Fruit fly (Drosophila melanogaster): ENCODE results near the gene Elo68beta.
A peak's percentile ranks its signal among the peaks of the same experiment; 100 is the strongest.

The Elo68beta gene

DNA sequence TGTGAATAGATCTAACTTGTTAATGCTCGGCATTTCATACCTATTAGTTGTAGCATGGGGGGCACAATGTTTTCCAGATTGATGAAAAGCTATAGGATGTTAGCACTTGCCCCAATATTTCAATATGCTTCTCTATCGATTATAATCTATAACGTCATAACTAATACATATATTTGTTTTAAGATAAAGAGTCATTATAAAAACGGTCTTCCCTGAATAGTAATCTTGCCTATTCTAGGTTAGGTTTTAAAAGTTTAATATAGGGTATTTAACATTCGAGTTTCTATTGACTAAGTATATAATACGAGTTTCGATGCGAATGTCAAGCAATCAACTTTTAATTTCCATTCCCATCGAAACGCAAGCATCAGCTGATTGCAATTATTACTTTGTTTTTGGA lies 40.3 kb downstream of the Elo68beta start, which contains the start of the genes CG6321 and Blos2 (continued):
- TF ChIP-seq CG14710 (tag; optimal IDR thresholded peaks at IDR 0.05): peak; percentile 82
- TF ChIP-seq CG10959 (GFP tag; IDR thresholded peaks at IDR 0.05): peak; percentile 27; the same call in 1 of the 2 replicates
- TF ChIP-seq chm (GFP tag; IDR thresholded peaks at IDR 0.05): peak; percentile 55; the same call in 1 of the 2 replicates
- no peak for TF ChIP-seq hkb (optimal IDR thresholded peaks at IDR 0.05)
- peak; percentile 86 for TF ChIP-seq hkb (GFP tag; IDR thresholded peaks at IDR 0.05)
- no peak for TF ChIP-seq Elba2 (GFP tag; optimal IDR thresholded peaks at IDR 0.05)
- TF ChIP-seq Med (GFP tag): peak; percentile 93
- TF ChIP-seq CG15479 (GFP tag; optimal IDR thresholded peaks at IDR 0.05): no peak
- 0 out of 2 replicates have a peak, but pooled peaks have one; percentile 6 for TF ChIP-seq CG1024 (GFP tag; IDR thresholded peaks at IDR 0.05)
- TF ChIP-seq cas (GFP tag; IDR thresholded peaks at IDR 0.05): no peak
- TF ChIP-seq nmo (GFP tag; optimal IDR thresholded peaks at IDR 0.05): peak; percentile 85
- peak; percentile 30 to 84 for TF ChIP-seq crp (GFP tag; optimal IDR thresholded peaks at IDR 0.05)
- peak; percentile 66 for TF ChIP-seq NfI (GFP tag; optimal IDR thresholded peaks at IDR 0.05)
- peak; percentile 65; the same call in 1 of the 2 replicates for TF ChIP-seq ranshi (GFP tag; IDR thresholded peaks at IDR 0.05)
- TF ChIP-seq CG12104 (GFP tag; optimal IDR thresholded peaks at IDR 0.05): peak; percentile 68
- TF ChIP-seq Nf-YA (GFP tag; IDR thresholded peaks at IDR 0.05): 0 out of 2 replicates have a peak, but pooled peaks have one; percentile 32
- 0 out of 2 replicates have a peak, but pooled peaks have one; percentile 21 for TF ChIP-seq CG32767 (GFP tag; IDR thresholded peaks at IDR 0.05)
- TF ChIP-seq ham (GFP tag; IDR thresholded peaks at IDR 0.05): no peak
- TF ChIP-seq zf30C (GFP tag; optimal IDR thresholded peaks at IDR 0.05): no peak
- TF ChIP-seq CG9727 (GFP tag; optimal IDR thresholded peaks at IDR 0.05): peak; percentile 64
- TF ChIP-seq CG6689 (GFP tag; IDR thresholded peaks at IDR 0.05): peak; percentile 72
- TF ChIP-seq CG31388 (GFP tag; optimal IDR thresholded peaks at IDR 0.05): peak; percentile 29
- peak; percentile 21 for TF ChIP-seq CG6654 (GFP tag; optimal IDR thresholded peaks at IDR 0.05)
- peak; percentile 46 for TF ChIP-seq CG33213 (GFP tag; optimal IDR thresholded peaks at IDR 0.05)
- 0 out of 2 replicates have a peak, but pooled peaks have one; percentile 14 for TF ChIP-seq CG4404 (GFP tag; IDR thresholded peaks at IDR 0.05)
- no peak for TF ChIP-seq crc (GFP tag; optimal IDR thresholded peaks at IDR 0.05)
- peak; percentile 39 for TF ChIP-seq pnt (GFP tag; optimal IDR thresholded peaks at IDR 0.05)
- TF ChIP-seq CG30020 (tag; optimal IDR thresholded peaks at IDR 0.05): peak; percentile 43
- no peak for TF ChIP-seq Usf (GFP tag; optimal IDR thresholded peaks at IDR 0.05)
- TF ChIP-seq trem (tag; optimal IDR thresholded peaks at IDR 0.05): peak; percentile 68
- peak; percentile 84 for TF ChIP-seq CG31441 (GFP tag; IDR thresholded peaks at IDR 0.05)
- TF ChIP-seq Lim3 (GFP tag; IDR thresholded peaks at IDR 0.05): no peak
- 0 out of 3 replicates have a peak, but pooled peaks have one; percentile 38 for TF ChIP-seq CG34422 (GFP tag; IDR thresholded peaks at IDR 0.05)
- TF ChIP-seq wek (GFP tag; optimal IDR thresholded peaks at IDR 0.05): peak; percentile 33
- peak; percentile 64 for TF ChIP-seq fd3F (GFP tag; optimal IDR thresholded peaks at IDR 0.05)
- TF ChIP-seq luna (GFP tag; optimal IDR thresholded peaks at IDR 0.05): no peak
- peak; percentile 88 for TF ChIP-seq vvl (GFP tag; IDR thresholded peaks at IDR 0.05)
- peak; percentile 86 for TF ChIP-seq CG3281 (GFP tag; optimal IDR thresholded peaks at IDR 0.05)
- no peak for TF ChIP-seq CG8765 (GFP tag; IDR thresholded peaks at IDR 0.05)
- no peak for TF ChIP-seq her (GFP tag; optimal IDR thresholded peaks at IDR 0.05)
- TF ChIP-seq bcd (GFP tag; optimal IDR thresholded peaks at IDR 0.05): peak; percentile 68
- peak; percentile 57 for TF ChIP-seq CG12071 (GFP tag; optimal IDR thresholded peaks at IDR 0.05)
- peak; percentile 68 for TF ChIP-seq CG12659 (GFP tag; optimal IDR thresholded peaks at IDR 0.05)
- peak; percentile 79 for TF ChIP-seq CG7556 (GFP tag; optimal IDR thresholded peaks at IDR 0.05)
- no peak for TF ChIP-seq aop (GFP tag; IDR thresholded peaks at IDR 0.05)
- peak; percentile 37 for TF ChIP-seq CG3838 (GFP tag; optimal IDR thresholded peaks at IDR 0.05)
- TF ChIP-seq schlank (tag; optimal IDR thresholded peaks at IDR 0.05): no peak
- 0 out of 2 replicates have a peak, but pooled peaks have one; percentile 44 for TF ChIP-seq danr (GFP tag; IDR thresholded peaks at IDR 0.05)
- TF ChIP-seq D19A (tag; optimal IDR thresholded peaks at IDR 0.05): peak; percentile 93
- TF ChIP-seq seq (GFP tag; IDR thresholded peaks at IDR 0.05): peak; percentile 16; the same call in 1 of the 2 replicates
- TF ChIP-seq twi (tag; optimal IDR thresholded peaks at IDR 0.05): peak; percentile 51
- peak; percentile 53; the same call in 1 of the 3 replicates for TF ChIP-seq so (GFP tag; IDR thresholded peaks at IDR 0.05)
